Fruit fly (Drosophila melanogaster) whole organism, prepupa: ENCODE measurements around the gene CG14440.
A peak's percentile ranks its signal among the peaks of the same experiment; 100 is the strongest.

Experiments
- CG11294 ChIP-seq: fragments of 200-800 bp; sonication (Bioruptor generic); IDR thresholded peaks from 2 replicates; pipeline ENCODE4 v1.3.6; 2022; ENCODE audit warnings: missing biosample characterization, missing genetic modification characterization
- CG11762 ChIP-seq: fragments of 200-800 bp; sonication (Bioruptor generic); optimal IDR thresholded peaks from 3 replicates; lab custom pipeline; 2016; ENCODE audit warnings: missing biosample characterization, missing genetic modification characterization; ENCODE audit not compliant: insufficient read depth
- CG11902 ChIP-seq: fragments of 200-800 bp; sonication (Bioruptor generic); optimal IDR thresholded peaks from 3 replicates; lab custom pipeline; 2016; ENCODE audit warnings: missing biosample characterization, missing genetic modification characterization
- CG15336 ChIP-seq: fragments of 200-800 bp; sonication (Bioruptor generic); IDR thresholded peaks from 2 replicates; pipeline ENCODE4 v1.3.6; 2022; ENCODE audit warnings: missing biosample characterization, missing genetic modification characterization
- CG16779 ChIP-seq: fragments of 200-800 bp; sonication (Bioruptor generic); optimal IDR thresholded peaks from 3 replicates; lab custom pipeline; 2017; ENCODE audit warnings: missing biosample characterization, mild to moderate bottlenecking, missing genetic modification characterization
- CG3032 ChIP-seq: fragments of 200-800 bp; optimal IDR thresholded peaks from 2 replicates; lab custom pipeline; 2019; ENCODE audit warnings: missing biosample characterization, mild to moderate bottlenecking, missing genetic modification characterization, moderate library complexity
- CG31627 ChIP-seq: fragments of 200-800 bp; sonication (Bioruptor generic); optimal IDR thresholded peaks from 3 replicates; lab custom pipeline; 2016; ENCODE audit warnings: missing biosample characterization, missing genetic modification characterization
- CG34406 ChIP-seq: fragments of 200-800 bp; sonication (Bioruptor generic); optimal IDR thresholded peaks from 3 replicates; lab custom pipeline; 2016; ENCODE audit warnings: missing biosample characterization, missing genetic modification characterization
- CG3919 ChIP-seq: fragments of 200-800 bp; sonication (Bioruptor generic); optimal IDR thresholded peaks from 3 replicates; lab custom pipeline; 2016; ENCODE audit warnings: missing biosample characterization, missing genetic modification characterization
- CG6163 ChIP-seq: fragments of 200-800 bp; sonication (Bioruptor generic); IDR thresholded peaks from 3 replicates; pipeline ENCODE4 v1.3.6; 2022; ENCODE audit warnings: missing biosample characterization, missing genetic modification characterization
- CG6276 ChIP-seq: fragments of 200-800 bp; sonication (Bioruptor generic); optimal IDR thresholded peaks from 2 replicates; lab custom pipeline; 2017; ENCODE audit warnings: missing biosample characterization, mild to moderate bottlenecking, missing genetic modification characterization
- CG6854 ChIP-seq: fragments of 200-800 bp; sonication (Bioruptor generic); optimal IDR thresholded peaks from 2 replicates; lab custom pipeline; 2017; ENCODE audit warnings: missing biosample characterization, mild to moderate bottlenecking, missing genetic modification characterization
- CG7368 ChIP-seq: fragments of 200-800 bp; sonication (Bioruptor generic); optimal IDR thresholded peaks from 3 replicates; lab custom pipeline; 2016; ENCODE audit warnings: missing biosample characterization, missing genetic modification characterization
- CG8632 ChIP-seq: fragments of 200-800 bp; sonication (Bioruptor generic); optimal IDR thresholded peaks from 3 replicates; lab custom pipeline; 2016; ENCODE audit warnings: missing biosample characterization, missing genetic modification characterization
- CG9139 ChIP-seq: fragments of 200-800 bp; sonication (Bioruptor generic); optimal IDR thresholded peaks from 3 replicates; lab custom pipeline; 2017; ENCODE audit warnings: missing biosample characterization, mild to moderate bottlenecking, missing genetic modification characterization
- Eip75B ChIP-seq: fragments of 200-800 bp; sonication (Bioruptor generic); optimal IDR thresholded peaks from 3 replicates; lab custom pipeline; 2016; ENCODE audit warnings: missing biosample characterization, missing genetic modification characterization
- Ets21C ChIP-seq: fragments of 200-800 bp; sonication (Bioruptor generic); optimal IDR thresholded peaks from 3 replicates; lab custom pipeline; 2016; ENCODE audit warnings: missing biosample characterization, missing genetic modification characterization
- Ets96B ChIP-seq: fragments of 200-800 bp; optimal IDR thresholded peaks from 2 replicates; lab custom pipeline; 2019; ENCODE audit warnings: missing biosample characterization, mild to moderate bottlenecking, missing genetic modification characterization, moderate library complexity
- Gug ChIP-seq: fragments of 200-800 bp; sonication (Bioruptor generic); IDR thresholded peaks from 2 replicates; pipeline ENCODE4 v1.3.6; 2022; ENCODE audit warnings: missing biosample characterization, missing genetic modification characterization
- Hr38 ChIP-seq: sonication (Bioruptor generic); optimal IDR thresholded peaks from 2 replicates; lab custom pipeline; 2016; ENCODE audit warnings: missing biosample characterization, missing genetic modification characterization
- Hr39 ChIP-seq: fragments of 200-800 bp; sonication (Bioruptor generic); optimal IDR thresholded peaks from 2 replicates; lab custom pipeline; 2016; ENCODE audit warnings: missing biosample characterization, missing genetic modification characterization
- Hr4 ChIP-seq: fragments of 200-800 bp; sonication (Bioruptor generic); optimal IDR thresholded peaks from 3 replicates; lab custom pipeline; 2016; ENCODE audit warnings: missing biosample characterization, missing genetic modification characterization
- Lpt ChIP-seq: fragments of 200-800 bp; sonication (Bioruptor generic); optimal IDR thresholded peaks from 3 replicates; lab custom pipeline; 2016; ENCODE audit warnings: missing biosample characterization, missing genetic modification characterization
- Met ChIP-seq: fragments of 200-800 bp; sonication (Bioruptor generic); optimal IDR thresholded peaks from 3 replicates; lab custom pipeline; 2016; ENCODE audit warnings: missing biosample characterization, missing genetic modification characterization
- Smox ChIP-seq: fragments of 200-800 bp; sonication (Bioruptor generic); optimal IDR thresholded peaks from 3 replicates; lab custom pipeline; 2016; ENCODE audit warnings: missing biosample characterization, missing genetic modification characterization
- Sox14 ChIP-seq: fragments of 200-800 bp; sonication (Bioruptor generic); optimal IDR thresholded peaks from 3 replicates; lab custom pipeline; 2016; ENCODE audit warnings: missing biosample characterization, missing genetic modification characterization
- Sox15 ChIP-seq: fragments of 200-800 bp; sonication (Bioruptor generic); optimal IDR thresholded peaks from 3 replicates; lab custom pipeline; 2016; ENCODE audit warnings: missing biosample characterization, missing genetic modification characterization
- achi ChIP-seq: fragments of 200-800 bp; sonication (Bioruptor generic); optimal IDR thresholded peaks from 3 replicates; lab custom pipeline; 2016; ENCODE audit warnings: missing biosample characterization, missing genetic modification characterization
- cyc ChIP-seq: fragments of 200-800 bp; sonication (Bioruptor generic); optimal IDR thresholded peaks from 3 replicates; lab custom pipeline; 2016; ENCODE audit warnings: missing biosample characterization, missing genetic modification characterization
- dac ChIP-seq: fragments of 200-800 bp; sonication (Bioruptor generic); optimal IDR thresholded peaks from 2 replicates; lab custom pipeline; 2017; ENCODE audit warnings: missing biosample characterization, mild to moderate bottlenecking, missing genetic modification characterization
- fkh ChIP-seq: fragments of 200-800 bp; sonication (Bioruptor generic); optimal IDR thresholded peaks from 3 replicates; lab custom pipeline; 2017; ENCODE audit warnings: missing biosample characterization, mild to moderate bottlenecking, missing genetic modification characterization, moderate library complexity
- lz ChIP-seq: fragments of 200-800 bp; sonication (Bioruptor generic); optimal IDR thresholded peaks from 3 replicates; lab custom pipeline; 2016; ENCODE audit warnings: missing biosample characterization, missing genetic modification characterization
- net ChIP-seq: fragments of 200-800 bp; sonication (Bioruptor generic); optimal IDR thresholded peaks from 3 replicates; lab custom pipeline; 2016; ENCODE audit warnings: missing biosample characterization, missing genetic modification characterization
- pdm3 ChIP-seq: fragments of 200-800 bp; sonication (Bioruptor generic); optimal IDR thresholded peaks from 3 replicates; lab custom pipeline; 2016; ENCODE audit warnings: missing biosample characterization, missing genetic modification characterization
- spab ChIP-seq: fragments of 200-800 bp; sonication (Bioruptor generic); optimal IDR thresholded peaks from 2 replicates; lab custom pipeline; 2017; ENCODE audit warnings: missing biosample characterization, mild to moderate bottlenecking, missing genetic modification characterization, missing genetic modification reagents
- ss ChIP-seq, 2 experiments: fragments of 200-800 bp; sonication (Bioruptor generic); optimal IDR thresholded peaks; 2 replicates in 1 of 2; 3 replicates in 1 of 2; lab custom pipeline; 2017 to 2018; ENCODE audit warnings: mild to moderate bottlenecking in 2 of 2, missing biosample characterization in 2 of 2, missing genetic modification characterization in 2 of 2, moderate library complexity in 1 of 2
- vri ChIP-seq: fragments of 200-800 bp; sonication (Bioruptor generic); optimal IDR thresholded peaks from 3 replicates; lab custom pipeline; 2016; ENCODE audit warnings: missing biosample characterization, mild to moderate bottlenecking, missing genetic modification characterization

The CG14440 gene

DNA sequence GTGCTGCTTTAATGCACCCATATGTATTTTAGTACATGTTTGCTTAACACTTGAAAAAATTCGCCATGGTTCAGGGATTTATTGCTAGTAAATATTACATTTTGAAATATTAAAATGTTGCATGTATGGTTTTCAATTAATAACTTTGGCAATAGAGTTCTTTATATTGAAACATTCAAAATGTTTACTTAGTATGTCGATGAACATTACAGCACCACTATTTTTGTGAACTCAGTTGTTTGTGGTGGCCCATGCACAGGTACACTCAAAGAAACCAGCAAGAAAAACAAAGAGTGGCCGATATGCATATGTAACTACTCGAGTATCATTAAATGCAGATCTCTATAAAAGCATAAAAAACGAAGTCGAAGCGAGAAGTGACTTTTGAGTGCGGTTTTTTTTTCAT is 3.7 kb upstream of the CG14440 start (continued):
- TF ChIP-seq CG11902 (GFP tag; lab: Kevin White, UChicago) (no peak), CG9139 (GFP tag; lab: Kevin White, UChicago) (peak; percentile 58), CG3919 (GFP tag; lab: Kevin White, UChicago) (peak; percentile 59), Hr39 (GFP tag; lab: Kevin White, UChicago) (peak; percentile 15), CG3032 (tag; lab: Kevin White, UChicago) (peak; percentile 75), CG11762 (GFP tag; lab: Kevin White, UChicago) (peak; percentile 44), achi (GFP tag; lab: Kevin White, UChicago) (peak; percentile 73), Lpt (peak; percentile 72), ss (GFP tag; optimal IDR thresholded peaks at IDR 0.05; lab: Kevin White, UChicago) (peak; percentile 65 to 83), Sox15 (GFP tag; lab: Kevin White, UChicago) (no peak), CG7368 (peak; percentile 46), CG6276 (GFP tag; lab: Kevin White, UChicago) (peak; percentile 80), CG16779 (tag; lab: Kevin White, UChicago) (peak; percentile 58), CG31627 (GFP tag; lab: Kevin White, UChicago) (peak; percentile 2), CG8632 (GFP tag; lab: Kevin White, UChicago) (peak; percentile 51), CG34406 (GFP tag; lab: Kevin White, UChicago) (peak; percentile 25), CG15336 (GFP tag; lab: Robert Waterston, UW) (peak; percentile 91), Eip75B (GFP tag; lab: Kevin White, UChicago) (peak; percentile 58), Sox14 (peak; percentile 49), spab (peak; percentile 62), lz (peak; percentile 26), net (GFP tag; lab: Kevin White, UChicago) (peak; percentile 69), Met (peak; percentile 10), pdm3 (GFP tag; lab: Kevin White, UChicago) (peak; percentile 82), CG6163 (GFP tag; lab: Robert Waterston, UW) (peak; percentile 85), vri (GFP tag; lab: Kevin White, UChicago) (no peak), Ets96B (tag; lab: Kevin White, UChicago) (peak; percentile 64)

- TF ChIP-seq Smox (GFP tag; lab: Kevin White, UChicago) (no peak), CG34406 (GFP tag; lab: Kevin White, UChicago) (no peak), Eip75B (GFP tag; lab: Kevin White, UChicago) (no peak), cyc (GFP tag; lab: Kevin White, UChicago) (no peak), Hr38 (GFP tag; lab: Kevin White, UChicago) (no peak), Ets96B (tag; lab: Kevin White, UChicago) (no peak), CG7368 (no peak), Hr4 (no peak), fkh (GFP tag; lab: Kevin White, UChicago) (no peak), CG11294 (no peak), dac (GFP tag; lab: Kevin White, UChicago) (no peak), lz (no peak), CG9139 (GFP tag; lab: Kevin White, UChicago) (no peak), Gug (GFP tag; lab: Robert Waterston, UW) (no peak), Ets21C (GFP tag; lab: Kevin White, UChicago) (no peak)
Observed at dm6 chrX:6700990-6701530, 2.7 kb upstream of the CG14440 start.

DNA sequence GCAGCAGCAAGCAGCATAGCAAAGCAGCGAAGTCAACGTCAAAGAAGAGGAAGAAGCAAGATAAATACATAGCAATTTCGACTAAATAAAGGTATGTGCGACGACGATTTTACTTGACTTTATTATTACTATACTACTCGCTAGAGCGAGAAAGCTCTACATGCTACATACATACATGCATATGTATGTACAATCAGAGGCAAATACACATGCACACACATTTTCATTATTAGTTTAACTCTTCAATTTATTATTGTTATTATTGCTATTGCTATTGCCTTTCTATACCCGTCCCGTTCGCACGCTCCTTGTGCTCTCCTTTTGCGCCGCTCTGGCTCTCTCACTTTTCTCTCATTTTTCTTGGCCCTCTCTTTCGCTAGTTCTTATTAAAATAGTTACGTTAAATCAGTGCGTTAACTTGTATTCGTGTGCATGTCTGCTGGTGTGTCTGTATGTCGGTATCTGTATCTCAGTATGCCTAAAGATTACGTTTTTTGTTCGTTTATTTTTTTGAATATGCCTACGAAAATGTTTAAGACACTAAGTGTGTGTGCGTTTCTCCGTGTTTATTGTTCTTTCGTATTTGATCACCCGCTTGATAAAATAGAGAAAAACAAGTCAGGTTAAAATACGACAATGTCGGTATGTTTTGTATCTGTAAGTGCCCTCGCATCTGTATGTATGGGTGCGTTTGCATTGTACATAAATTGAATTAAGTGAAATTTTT is 2.1 kb upstream of the CG14440 start:
- TF ChIP-seq fkh (GFP tag; lab: Kevin White, UChicago) (peak; percentile 80), CG6854 (GFP tag; lab: Kevin White, UChicago) (no peak)
